Worm (Caenorhabditis elegans): ENCODE data around the gene C32H11.3.

DNA sequence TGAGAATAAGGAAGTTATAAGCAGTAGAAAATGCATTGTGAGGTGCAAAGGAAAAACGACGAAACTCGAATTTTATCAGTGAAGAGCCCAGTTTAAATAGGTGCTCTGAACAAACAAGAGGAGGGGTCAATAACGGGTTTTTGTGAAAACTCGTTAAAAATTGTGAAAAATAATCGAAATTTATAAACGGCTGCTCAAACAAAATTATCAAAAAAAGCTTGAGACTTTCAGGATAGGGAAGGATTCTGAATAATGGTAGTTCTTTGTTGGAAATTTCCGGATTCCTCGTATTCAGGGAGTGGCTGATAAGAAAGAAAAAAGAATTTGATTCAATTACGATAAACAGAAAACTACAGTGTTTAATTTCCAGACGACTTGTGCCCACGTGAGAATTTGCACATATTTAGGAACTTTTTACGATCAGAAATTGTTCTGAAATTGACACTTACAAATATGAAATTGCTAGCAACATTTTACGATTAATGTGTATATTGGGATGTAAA is 46.9 kb upstream of the C32H11.3 start, which contains the start of gene clec-187:
- TF ChIP-seq unc-62 (GFP tag; optimal IDR thresholded peaks at IDR 0.05) (no peak), ceh-16 (tag; optimal IDR thresholded peaks at IDR 0.05) (no peak), nhr-28 (tag; optimal IDR thresholded peaks at IDR 0.05) (no peak), zag-1 (tag; optimal IDR thresholded peaks at IDR 0.05) (no peak), nhr-77 (tag; optimal IDR thresholded peaks at IDR 0.05) (no peak), nhr-11 (tag; optimal IDR thresholded peaks at IDR 0.05) (no peak), nhr-237 (tag; optimal IDR thresholded peaks at IDR 0.05) (no peak), nhr-76 (tag; optimal IDR thresholded peaks at IDR 0.05) (no peak), ztf-11 (tag; optimal IDR thresholded peaks at IDR 0.05) (no peak), egl-5 (tag; optimal IDR thresholded peaks at IDR 0.05) (no peak), nhr-12 (tag; optimal IDR thresholded peaks at IDR 0.05) (no peak), ZK546.5 (tag; optimal IDR thresholded peaks at IDR 0.05) (no peak), fkh-10 (GFP tag; optimal IDR thresholded peaks at IDR 0.05) (no peak), snpc-4 (tag; optimal IDR thresholded peaks at IDR 0.05) (no peak)
